Worm (Caenorhabditis elegans): ENCODE data around the gene col-19.

The col-19 gene

ce11 chrX:410073-410572, 11.4 kb upstream of the col-19 start:
- TF ChIP-seq ets-4 (GFP tag; optimal IDR thresholded peaks at IDR 0.05), result no peak
- TF ChIP-seq attf-5 (GFP tag; optimal IDR thresholded peaks at IDR 0.05), result peak; percentile 55
- TF ChIP-seq Y67H2A.10 (GFP tag; conservative IDR thresholded peaks at IDR 0.05), result no peak
- peak; percentile 86 for TF ChIP-seq egl-18 (GFP tag; IDR thresholded peaks at IDR 0.05)
- TF ChIP-seq egl-44 (GFP tag; IDR thresholded peaks at IDR 0.05), result 0 out of 2 replicates have a peak, but pooled peaks have one; percentile 51
- no peak for TF ChIP-seq F39B2.1 (GFP tag; IDR thresholded peaks at IDR 0.05)
- peak; percentile 70 for TF ChIP-seq D2030.7 (GFP tag; IDR thresholded peaks at IDR 0.05)
- TF ChIP-seq hlh-12 (tag; optimal IDR thresholded peaks at IDR 0.05), result no peak
- TF ChIP-seq snpc-1.1 (tag; optimal IDR thresholded peaks at IDR 0.05; ENCODE audit: insufficient read depth), result no peak
- TF ChIP-seq akir-1 (GFP tag; optimal IDR thresholded peaks at IDR 0.05), result no peak
- TF ChIP-seq C17E4.6 (GFP tag; IDR thresholded peaks at IDR 0.05), result 0 out of 2 replicates have a peak, but pooled peaks have one; percentile 11
- TF ChIP-seq hmg-1.2 (GFP tag; IDR thresholded peaks at IDR 0.05), result peak; percentile 89
- peak; percentile 82 for TF ChIP-seq F10E7.11 (tag; optimal IDR thresholded peaks at IDR 0.05)
- TF ChIP-seq mel-28 (tag; optimal IDR thresholded peaks at IDR 0.05; ENCODE audit: borderline replicate concordance), result no peak
- 0 out of 2 replicates have a peak, but pooled peaks have one; percentile 48 for TF ChIP-seq sea-2 (GFP tag; IDR thresholded peaks at IDR 0.05)
- TF ChIP-seq sptf-2 (GFP tag; optimal IDR thresholded peaks at IDR 0.05), result no peak
- TF ChIP-seq K11D2.4 (GFP tag; IDR thresholded peaks at IDR 0.05), result peak; percentile 89
- TF ChIP-seq ama-1 (optimal IDR thresholded peaks at IDR 0.05), result no peak
- TF ChIP-seq ama-1 (GFP tag; optimal IDR thresholded peaks at IDR 0.05), result peak in 1 of 2 experiments; percentile 26
- TF ChIP-seq ztf-18 (tag; optimal IDR thresholded peaks at IDR 0.05), result peak; percentile 50
- TF ChIP-seq lsy-27 (tag; optimal IDR thresholded peaks at IDR 0.05; ENCODE audit: borderline replicate concordance, insufficient read depth), result no peak
- peak; percentile 71; the same call in 1 of the 2 replicates for TF ChIP-seq bed-2 (GFP tag; IDR thresholded peaks at IDR 0.05)
- TF ChIP-seq madf-8 (GFP tag; conservative IDR thresholded peaks at IDR 0.05), result no peak
- peak; percentile 89 for TF ChIP-seq nfyb-1 (GFP tag; IDR thresholded peaks at IDR 0.05)
- TF ChIP-seq B0261.1 (tag; optimal IDR thresholded peaks at IDR 0.05), result peak; percentile 90
- no peak for TF ChIP-seq hlh-26 (GFP tag; conservative IDR thresholded peaks at IDR 0.05)
- TF ChIP-seq atf-7 (tag; optimal IDR thresholded peaks at IDR 0.05), result peak; percentile 91
- TF ChIP-seq ceh-79 (tag; optimal IDR thresholded peaks at IDR 0.05), result peak; percentile 67
- TF ChIP-seq snpc-1.3 (tag; optimal IDR thresholded peaks at IDR 0.05; ENCODE audit: insufficient read depth), result peak; percentile 60
- peak; percentile 95 for TF ChIP-seq ztf-26 (tag; optimal IDR thresholded peaks at IDR 0.05)
- peak; percentile 61; the same call in 1 of the 2 replicates for TF ChIP-seq cebp-1 (GFP tag; IDR thresholded peaks at IDR 0.05)
- TF ChIP-seq cebp-1 (tag; optimal IDR thresholded peaks at IDR 0.05), result peak; percentile 91
- TF ChIP-seq ceh-27 (GFP tag; optimal IDR thresholded peaks at IDR 0.05), result peak; percentile 92
- peak; percentile 58 for TF ChIP-seq snpc-4 (GFP tag; optimal IDR thresholded peaks at IDR 0.05)
- peak in 3 of 4 experiments; percentile 45 to 78 (median 54) for TF ChIP-seq snpc-4 (tag; optimal IDR thresholded peaks at IDR 0.05)
- TF ChIP-seq T07F8.4 (tag; optimal IDR thresholded peaks at IDR 0.05), result peak; percentile 74
- TF ChIP-seq Y95B8A.8 (GFP tag; IDR thresholded peaks at IDR 0.05), result peak; percentile 38; the same call in 1 of the 2 replicates
- TF ChIP-seq him-1 (tag; optimal IDR thresholded peaks at IDR 0.05), result peak; percentile 83
- no peak for TF ChIP-seq F57C9.4 (tag; optimal IDR thresholded peaks at IDR 0.05)
- TF ChIP-seq Y56A3A.18 (GFP tag; IDR thresholded peaks at IDR 0.05), result peak; percentile 70
- TF ChIP-seq F52B5.7 (tag; optimal IDR thresholded peaks at IDR 0.05), result peak; percentile 33
- TF ChIP-seq snpc-3.4 (tag; optimal IDR thresholded peaks at IDR 0.05), result peak; percentile 31
- TF ChIP-seq F49E8.2 (tag; optimal IDR thresholded peaks at IDR 0.05; ENCODE audit: insufficient read depth), result peak; percentile 31
- peak; percentile 50; the same call in 1 of the 2 replicates for TF ChIP-seq ekl-4 (GFP tag; IDR thresholded peaks at IDR 0.05)
- TF ChIP-seq hmg-20 (GFP tag; IDR thresholded peaks at IDR 0.05), result peak; percentile 47; the same call in 1 of the 2 replicates
- TF ChIP-seq lin-26 (GFP tag; IDR thresholded peaks at IDR 0.05), result peak; percentile 86
- TF ChIP-seq fkh-3 (tag; optimal IDR thresholded peaks at IDR 0.05), result peak; percentile 78
- TF ChIP-seq lin-40 (tag; optimal IDR thresholded peaks at IDR 0.05), result peak; percentile 98
